Fruit fly (Drosophila melanogaster) whole organism, embryonic: Measurements from ENCODE around the gene CG7328.
A peak's percentile ranks its signal among the peaks of the same experiment; 100 is the strongest.

Experiments
- Atf6 ChIP-seq: fragments of 200-800 bp; sonication (Bioruptor generic); IDR thresholded peaks from 2 replicates; pipeline ENCODE4 v1.3.6; 2022; ENCODE audit warnings: missing biosample characterization, missing genetic modification characterization
- Blimp-1 ChIP-seq: fragments of 200-800 bp; sonication (Bioruptor generic); optimal IDR thresholded peaks from 3 replicates; lab custom pipeline; 2018; ENCODE audit warnings: missing biosample characterization, missing genetic modification characterization, mild to moderate bottlenecking, moderate library complexity, missing genetic modification reagents
- C15 ChIP-seq: fragments of 200-800 bp; sonication (Bioruptor generic); IDR thresholded peaks from 3 replicates; pipeline ENCODE4 v1.3.6; 2022; ENCODE audit warnings: missing biosample characterization, missing genetic modification characterization
- CG10267 ChIP-seq: fragments of 200-800 bp; sonication (Bioruptor generic); optimal IDR thresholded peaks from 2 replicates; lab custom pipeline; 2018; ENCODE audit warnings: missing biosample characterization, mild to moderate bottlenecking, missing genetic modification characterization, moderate library complexity
- CG10321 ChIP-seq: fragments of 200-800 bp; sonication (Bioruptor generic); IDR thresholded peaks from 2 replicates; pipeline ENCODE4 v1.3.6; 2022; ENCODE audit warnings: missing biosample characterization, missing genetic modification characterization
- CG11247 ChIP-seq: fragments of 200-800 bp; sonication (Bioruptor generic); IDR thresholded peaks from 2 replicates; pipeline ENCODE4 v1.3.6; 2022; ENCODE audit warnings: missing biosample characterization, missing genetic modification characterization
- CG11695 ChIP-seq: fragments of 200-800 bp; sonication (Bioruptor generic); IDR thresholded peaks from 3 replicates; pipeline ENCODE4 v1.3.6; 2022; ENCODE audit warnings: missing biosample characterization, missing genetic modification characterization
- CG12769 ChIP-seq: fragments of 200-800 bp; sonication (Bioruptor generic); optimal IDR thresholded peaks from 2 replicates; lab custom pipeline; 2019; ENCODE audit warnings: missing biosample characterization, mild to moderate bottlenecking, missing genetic modification characterization, moderate library complexity
- CG13287 ChIP-seq: fragments of 200-800 bp; sonication (Bioruptor generic); IDR thresholded peaks from 2 replicates; pipeline ENCODE4 v1.3.6; 2022; ENCODE audit warnings: missing biosample characterization, missing genetic modification characterization; ENCODE audit not compliant: partially characterized antibody
- CG14441 ChIP-seq: fragments of 200-800 bp; sonication (Bioruptor generic); IDR thresholded peaks from 2 replicates; pipeline ENCODE4 v1.3.6; 2022; ENCODE audit warnings: missing biosample characterization, missing genetic modification characterization
- CG15011 ChIP-seq: fragments of 200-800 bp; sonication (Bioruptor generic); optimal IDR thresholded peaks from 3 replicates; lab custom pipeline; 2018; ENCODE audit warnings: missing biosample characterization, mild to moderate bottlenecking, missing genetic modification characterization
- CG15514 ChIP-seq: fragments of 200-800 bp; sonication (Bioruptor generic); optimal IDR thresholded peaks from 3 replicates; lab custom pipeline; 2017; ENCODE audit warnings: missing biosample characterization, missing genetic modification characterization, mild to moderate bottlenecking, moderate library complexity, missing genetic modification reagents
- CG17802 ChIP-seq: fragments of 200-800 bp; sonication (Bioruptor generic); optimal IDR thresholded peaks from 2 replicates; lab custom pipeline; 2018; ENCODE audit warnings: missing biosample characterization, mild to moderate bottlenecking, missing genetic modification characterization, moderate library complexity
- CG2120 ChIP-seq: fragments of 200-800 bp; sonication (Bioruptor generic); optimal IDR thresholded peaks from 3 replicates; lab custom pipeline; 2016; ENCODE audit warnings: missing biosample characterization, missing genetic modification characterization
- CG30020 ChIP-seq: fragments of 200-800 bp; optimal IDR thresholded peaks from 2 replicates; lab custom pipeline; 2019; ENCODE audit warnings: missing biosample characterization, mild to moderate bottlenecking, missing genetic modification characterization, moderate library complexity
- CG31224 ChIP-seq: fragments of 200-800 bp; sonication (Bioruptor generic); IDR thresholded peaks from 2 replicates; pipeline ENCODE4 v1.3.6; 2022; ENCODE audit warnings: missing biosample characterization, missing genetic modification characterization
- CG32772 ChIP-seq: fragments of 200-800 bp; sonication (Bioruptor generic); IDR thresholded peaks from 2 replicates; pipeline ENCODE4 v1.3.6; 2022; ENCODE audit warnings: missing biosample characterization, missing genetic modification characterization
- CG4617 ChIP-seq: fragments of 200-800 bp; sonication (Bioruptor generic); optimal IDR thresholded peaks from 3 replicates; lab custom pipeline; 2016; ENCODE audit warnings: missing biosample characterization, missing genetic modification characterization, borderline replicate concordance
- CG6689 ChIP-seq: fragments of 200-800 bp; sonication (Bioruptor generic); IDR thresholded peaks from 2 replicates; pipeline ENCODE4 v1.3.6; 2022; ENCODE audit warnings: missing biosample characterization, missing genetic modification characterization
- CG7987 ChIP-seq: fragments of 200-800 bp; sonication (Bioruptor generic); optimal IDR thresholded peaks from 2 replicates; lab custom pipeline; 2018; ENCODE audit warnings: missing biosample characterization, mild to moderate bottlenecking, missing genetic modification characterization, moderate library complexity
- CG8281 ChIP-seq: fragments of 200-800 bp; sonication (Bioruptor generic); optimal IDR thresholded peaks from 2 replicates; lab custom pipeline; 2018; ENCODE audit warnings: missing biosample characterization, mild to moderate bottlenecking, missing genetic modification characterization, moderate library complexity
- CG9437 ChIP-seq: fragments of 200-800 bp; sonication (Bioruptor generic); optimal IDR thresholded peaks from 2 replicates; lab custom pipeline; 2018; ENCODE audit warnings: missing biosample characterization, mild to moderate bottlenecking, missing genetic modification characterization
- CG9797 ChIP-seq: fragments of 200-800 bp; sonication (Bioruptor generic); optimal IDR thresholded peaks from 3 replicates; lab custom pipeline; 2018; ENCODE audit warnings: missing biosample characterization, mild to moderate bottlenecking, missing genetic modification characterization
- Dbx ChIP-seq: fragments of 200-800 bp; sonication (Bioruptor generic); IDR thresholded peaks from 3 replicates; pipeline ENCODE4 v1.3.6; 2022; ENCODE audit warnings: missing biosample characterization, missing genetic modification characterization
- Dp ChIP-seq: fragments of 200-800 bp; sonication (Bioruptor generic); optimal IDR thresholded peaks from 2 replicates; lab custom pipeline; 2018; ENCODE audit warnings: missing biosample characterization, mild to moderate bottlenecking, missing genetic modification characterization, moderate library complexity
- Fer3 ChIP-seq: fragments of 200-800 bp; sonication (Bioruptor generic); optimal IDR thresholded peaks from 2 replicates; lab custom pipeline; 2018; ENCODE audit warnings: missing biosample characterization, mild to moderate bottlenecking, missing genetic modification characterization, moderate library complexity
- MESR4 ChIP-seq: fragments of 200-800 bp; sonication (Bioruptor generic); optimal IDR thresholded peaks from 2 replicates; lab custom pipeline; 2018; ENCODE audit warnings: missing biosample characterization, mild to moderate bottlenecking, missing genetic modification characterization, moderate library complexity
- MTF-1 ChIP-seq: fragments of 200-800 bp; sonication (Bioruptor generic); optimal IDR thresholded peaks from 2 replicates; lab custom pipeline; 2018; ENCODE audit warnings: missing biosample characterization, mild to moderate bottlenecking, missing genetic modification characterization, borderline replicate concordance
- Med ChIP-seq: fragments of 200-800 bp; sonication (Bioruptor generic); peaks from one replicate; lab custom pipeline; 2016; ENCODE audit warnings: missing biosample characterization, missing genetic modification characterization, mild to moderate bottlenecking, inconsistent platforms, moderate library complexity
- Nf-YC ChIP-seq: fragments of 200-800 bp; optimal IDR thresholded peaks from 3 replicates; lab custom pipeline; 2019; ENCODE audit warnings: missing biosample characterization, mild to moderate bottlenecking, missing genetic modification characterization, moderate library complexity
- ato ChIP-seq: fragments of 200-800 bp; sonication (Bioruptor generic); IDR thresholded peaks from 2 replicates; pipeline ENCODE4 v1.3.6; 2022; ENCODE audit warnings: missing biosample characterization, missing genetic modification characterization; ENCODE audit not compliant: partially characterized antibody
- cg ChIP-seq: fragments of 200-800 bp; sonication (Bioruptor generic); optimal IDR thresholded peaks from 3 replicates; lab custom pipeline; 2019; ENCODE audit warnings: missing biosample characterization, mild to moderate bottlenecking, missing genetic modification characterization, moderate library complexity
- chif ChIP-seq, 2 experiments: fragments of 200-800 bp; sonication (Bioruptor generic); optimal IDR thresholded peaks; 3 replicates each; lab custom pipeline; 2016; ENCODE audit warnings: missing biosample characterization in 2 of 2, missing genetic modification characterization in 2 of 2
- crp ChIP-seq, 2 experiments: fragments of 200-800 bp; sonication (Bioruptor generic); optimal IDR thresholded peaks; 2 replicates in 1 of 2; 3 replicates in 1 of 2; lab custom pipeline; 2017; ENCODE audit warnings: missing biosample characterization in 2 of 2, missing genetic modification characterization in 2 of 2, mild to moderate bottlenecking in 1 of 2, moderate library complexity in 1 of 2
- en ChIP-seq: fragments of 200-800 bp; sonication (Bioruptor generic); optimal IDR thresholded peaks from 2 replicates; lab custom pipeline; 2016; ENCODE audit warnings: missing biosample characterization, missing genetic modification characterization
- fd102C ChIP-seq: fragments of 200-800 bp; sonication (Bioruptor generic); optimal IDR thresholded peaks from 2 replicates; lab custom pipeline; 2018; ENCODE audit warnings: missing biosample characterization, mild to moderate bottlenecking, missing genetic modification characterization, moderate library complexity
- fru ChIP-seq: fragments of >200 bp; optimal IDR thresholded peaks from 2 replicates; lab custom pipeline; 2017
- grau ChIP-seq: fragments of 200-800 bp; optimal IDR thresholded peaks from 3 replicates; lab custom pipeline; 2019; ENCODE audit warnings: missing biosample characterization, mild to moderate bottlenecking, missing genetic modification characterization, moderate library complexity
- prd ChIP-seq, 3 experiments: fragments of >200 bp in 2 of 3; fragments of 200-800 bp in 1 of 3; sonication (Bioruptor generic) in 1 of 3; optimal IDR thresholded peaks in 2 of 3; IDR thresholded peaks in 1 of 3; 2 replicates in 2 of 3; 3 replicates in 1 of 3; pipeline versions ENCODE4 v1.3.6 to Lab custom; 2017 to 2022; ENCODE audit warnings: missing biosample characterization in 1 of 3, missing genetic modification characterization in 1 of 3
- pros ChIP-seq: fragments of 200-800 bp; sonication (Bioruptor generic); optimal IDR thresholded peaks from 3 replicates; lab custom pipeline; 2019; ENCODE audit warnings: missing biosample characterization, mild to moderate bottlenecking, missing genetic modification characterization, moderate library complexity
- pzg ChIP-seq: fragments of 200-800 bp; sonication (Bioruptor generic); optimal IDR thresholded peaks from 3 replicates; lab custom pipeline; 2018; ENCODE audit warnings: missing biosample characterization, mild to moderate bottlenecking, missing genetic modification characterization, moderate library complexity
- schlank ChIP-seq: fragments of 200-800 bp; sonication (Bioruptor generic); optimal IDR thresholded peaks from 2 replicates; lab custom pipeline; 2018; ENCODE audit warnings: missing biosample characterization, mild to moderate bottlenecking, missing genetic modification characterization
- sd ChIP-seq: fragments of 200-800 bp; sonication (Bioruptor generic); optimal IDR thresholded peaks from 3 replicates; lab custom pipeline; 2018; ENCODE audit warnings: missing biosample characterization, mild to moderate bottlenecking, missing genetic modification characterization, moderate library complexity
- unc-4 ChIP-seq: fragments of 200-800 bp; sonication (Bioruptor generic); IDR thresholded peaks from 2 replicates; pipeline ENCODE4 v1.3.6; 2022; ENCODE audit warnings: missing biosample characterization, missing genetic modification characterization; ENCODE audit not compliant: partially characterized antibody
- vvl ChIP-seq: fragments of 200-800 bp; sonication (Bioruptor generic); IDR thresholded peaks from 2 replicates; pipeline ENCODE4 v1.3.6; 2022; ENCODE audit warnings: missing biosample characterization, missing genetic modification characterization
- yki ChIP-seq: fragments of >200 bp; optimal IDR thresholded peaks from 3 replicates; lab custom pipeline; 2018
- zf30C ChIP-seq: fragments of 200-800 bp; sonication (Bioruptor generic); optimal IDR thresholded peaks from 3 replicates; lab custom pipeline; 2018; ENCODE audit warnings: missing biosample characterization, mild to moderate bottlenecking, missing genetic modification characterization

The CG7328 gene

dm6 chr3L:20129032-20129431 is 11.4 kb downstream of the CG7328 start, which contains the start of gene gig (continued):
- TF ChIP-seq CG31224 (GFP tag; lab: Robert Waterston, UW): no peak
- TF ChIP-seq CG15011 (GFP tag; lab: Kevin White, UChicago): no peak
- TF ChIP-seq MESR4 (GFP tag; lab: Kevin White, UChicago): peak; percentile 63
- TF ChIP-seq CG9797 (GFP tag; lab: Kevin White, UChicago): peak; percentile 57
- peak; percentile 19; the same call in 1 of the 2 replicates for TF ChIP-seq CG13287 (GFP tag; lab: Robert Waterston, UW)
- no peak for TF ChIP-seq C15 (GFP tag; lab: Robert Waterston, UW)
- TF ChIP-seq schlank (tag; lab: Kevin White, UChicago): no peak
- peak; percentile 81 for TF ChIP-seq Dp (GFP tag; lab: Kevin White, UChicago)
- peak; percentile 16 to 89 for TF ChIP-seq crp (GFP tag; optimal IDR thresholded peaks at IDR 0.05; lab: Kevin White, UChicago)
- TF ChIP-seq en (GFP tag; lab: Kevin White, UChicago): no peak
- TF ChIP-seq, all 482 proteins: peak for 19

dm6 chr3L:20127281-20127680 is 13.1 kb downstream of the CG7328 start, which contains the start of gene CG7365:
TSS of gene CG7365 (minus strand) at chr3L:20127381.
- TF ChIP-seq Dbx (GFP tag; lab: Robert Waterston, UW): no peak
- TF ChIP-seq CG11695: no peak
- no peak for TF ChIP-seq CG2120 (GFP tag; lab: Kevin White, UChicago)
- no peak for TF ChIP-seq fd102C (GFP tag; lab: Kevin White, UChicago)
- no peak for TF ChIP-seq chif (GFP tag; optimal IDR thresholded peaks at IDR 0.05; lab: Kevin White, UChicago)
- no peak for TF ChIP-seq CG12769 (tag; lab: Kevin White, UChicago)
- no peak for TF ChIP-seq pzg (GFP tag; lab: Kevin White, UChicago)
- no peak for TF ChIP-seq ato (GFP tag; lab: Robert Waterston, UW)
- TF ChIP-seq cg: no peak
- TF ChIP-seq prd (optimal IDR thresholded peaks at IDR 0.05; lab: Kevin White, UChicago): no peak
- TF ChIP-seq prd (GFP tag; IDR thresholded peaks at IDR 0.05; lab: Robert Waterston, UW): no peak
- peak; percentile 56 for TF ChIP-seq Blimp-1 (GFP tag; lab: Kevin White, UChicago)
- no peak for TF ChIP-seq CG10267 (tag; lab: Kevin White, UChicago)
- no peak for TF ChIP-seq CG32772 (GFP tag; lab: Robert Waterston, UW)
- no peak for TF ChIP-seq Fer3 (tag; lab: Kevin White, UChicago)
- 0 out of 2 replicates have a peak, but pooled peaks have one; percentile 23 for TF ChIP-seq unc-4 (GFP tag; lab: Robert Waterston, UW)
- no peak for TF ChIP-seq fru (lab: Kevin White, UChicago)
- TF ChIP-seq Med (GFP tag; lab: Kevin White, UChicago): peak; percentile 9
- no peak for TF ChIP-seq Nf-YC (tag; lab: Kevin White, UChicago)
- TF ChIP-seq grau (tag; lab: Kevin White, UChicago): no peak
- no peak for TF ChIP-seq CG8281 (tag; lab: Kevin White, UChicago)
- TF ChIP-seq crp (GFP tag; optimal IDR thresholded peaks at IDR 0.05; lab: Kevin White, UChicago): no peak
- TF ChIP-seq CG9437 (GFP tag; lab: Kevin White, UChicago): no peak
- no peak for TF ChIP-seq pros (GFP tag; lab: Kevin White, UChicago)
- TF ChIP-seq CG11247 (GFP tag; lab: Robert Waterston, UW): no peak
- no peak for TF ChIP-seq Atf6
- TF ChIP-seq CG6689 (GFP tag; lab: Robert Waterston, UW): no peak
- no peak for TF ChIP-seq CG7987 (GFP tag; lab: Kevin White, UChicago)

- TF ChIP-seq MTF-1 (GFP tag; lab: Kevin White, UChicago): no peak
- no peak for TF ChIP-seq CG14441 (GFP tag; lab: Robert Waterston, UW)
- peak; percentile 73 for TF ChIP-seq sd (tag; lab: Kevin White, UChicago)
- no peak for TF ChIP-seq CG4617 (GFP tag; lab: Kevin White, UChicago)
- no peak for TF ChIP-seq grau (tag; lab: Kevin White, UChicago)
- TF ChIP-seq CG10321 (GFP tag; lab: Robert Waterston, UW): no peak
- 0 out of 2 replicates have a peak, but pooled peaks have one; percentile 22 for TF ChIP-seq vvl (GFP tag; lab: Robert Waterston, UW)
- no peak for TF ChIP-seq CG30020 (tag; lab: Kevin White, UChicago)
- TF ChIP-seq Blimp-1 (GFP tag; lab: Kevin White, UChicago): peak; percentile 95
- TF ChIP-seq yki (lab: Kevin White, UChicago): no peak
- no peak for TF ChIP-seq zf30C (GFP tag; lab: Kevin White, UChicago)
- TF ChIP-seq CG15514: peak; percentile 78
- no peak for TF ChIP-seq CG17802 (tag; lab: Kevin White, UChicago)
- TF ChIP-seq en (GFP tag; lab: Kevin White, UChicago): no peak
- TF ChIP-seq CG12769 (tag; lab: Kevin White, UChicago): peak; percentile 51
Observed at dm6 chr3L:20126106-20126505, 14.3 kb downstream of the CG7328 start.
